Worm (Caenorhabditis elegans) whole organism, early embryonic: ENCODE results near the gene F08H9.2.

Experiments
- F13C5.2 ChIP-seq: sonication (generic microtip); optimal IDR thresholded peaks from 2 replicates; lab custom pipeline; 2017; ENCODE audit warnings: mild to moderate bottlenecking, missing genetic modification characterization, inconsistent platforms, missing compliant biosample characterization
- aly-1 ChIP-seq: sonication (generic microtip); optimal IDR thresholded peaks from 2 replicates; lab custom pipeline; 2016; ENCODE audit warnings: missing genetic modification characterization, missing compliant biosample characterization
- ama-1 ChIP-seq: fragments of 150-350 bp; optimal IDR thresholded peaks from 2 replicates; lab custom pipeline; 2014
- ceh-36 ChIP-seq: sonication (generic microtip); optimal IDR thresholded peaks from 2 replicates; lab custom pipeline; 2016; ENCODE audit warnings: missing genetic modification characterization, inconsistent platforms, missing compliant biosample characterization
- ets-7 ChIP-seq: sonication (generic microtip); optimal IDR thresholded peaks from 2 replicates; lab custom pipeline; 2016; ENCODE audit warnings: missing genotype, missing genetic modification characterization, missing compliant biosample characterization
- flt-1 ChIP-seq: fragments of 200-800 bp; sonication (Bioruptor generic); IDR thresholded peaks from 2 replicates; pipeline ENCODE4 v1.3.6; 2022; ENCODE audit warnings: missing genetic modification characterization, missing compliant biosample characterization
- hmg-4 ChIP-seq: fragments of 200-800 bp; sonication (Bioruptor generic); optimal IDR thresholded peaks from 2 replicates; lab custom pipeline; 2018; ENCODE audit warnings: mild to moderate bottlenecking, missing genetic modification characterization, missing compliant biosample characterization
- pes-1 ChIP-seq: fragments of 200-800 bp; sonication (Bioruptor generic); IDR thresholded peaks from 2 replicates; pipeline ENCODE4 v1.3.6; 2022; ENCODE audit warnings: missing genetic modification reagents, missing genetic modification characterization, missing compliant biosample characterization
- scrt-1 ChIP-seq: fragments of 200-800 bp; sonication (Bioruptor generic); IDR thresholded peaks from 2 replicates; pipeline ENCODE4 v1.3.6; 2022; ENCODE audit warnings: missing genetic modification characterization, missing compliant biosample characterization
- sea-1 ChIP-seq: fragments of 200-800 bp; sonication (Bioruptor generic); conservative IDR thresholded peaks from 2 replicates; pipeline ENCODE4 v1.3.6; 2022; ENCODE audit warnings: missing genetic modification characterization, missing compliant biosample characterization
- tbx-11 ChIP-seq: fragments of 200-800 bp; sonication (Bioruptor generic); IDR thresholded peaks from 2 replicates; pipeline ENCODE4 v1.3.6; 2022; ENCODE audit warnings: missing genetic modification characterization, missing compliant biosample characterization
- tbx-37 ChIP-seq: fragments of 200-800 bp; sonication (Bioruptor generic); conservative IDR thresholded peaks from 2 replicates; pipeline ENCODE4 v1.3.6; 2022; ENCODE audit warnings: missing genetic modification reagents, missing genetic modification characterization, missing compliant biosample characterization
- tra-4 ChIP-seq: sonication (generic microtip); optimal IDR thresholded peaks from 2 replicates; lab custom pipeline; 2017; ENCODE audit warnings: missing genetic modification characterization, missing compliant biosample characterization

DNA sequence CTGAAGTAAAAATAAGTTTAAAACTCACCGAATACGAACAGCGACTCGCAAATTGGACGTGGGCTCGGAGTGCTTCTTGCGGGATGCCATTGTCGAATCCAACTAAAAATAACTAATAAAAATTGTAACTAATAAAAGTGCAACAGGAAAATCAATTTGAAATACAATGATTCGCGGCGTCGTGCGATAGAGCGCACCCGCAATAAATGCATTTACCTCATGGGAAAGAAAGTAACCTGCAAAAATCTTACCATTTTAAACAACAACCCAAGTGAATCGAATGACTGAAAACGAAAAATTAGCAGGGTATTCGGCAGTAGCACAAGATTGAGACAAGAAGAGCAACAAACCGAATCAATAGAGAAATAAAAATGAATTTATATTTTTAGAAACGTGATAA, 3.8 kb upstream of the F08H9.2 start, which contains the start of gene bmk-1:
- no peak for TF ChIP-seq F13C5.2 (tag; lab: Kevin White, UChicago)
- no peak for TF ChIP-seq flt-1
- no peak for TF ChIP-seq pes-1 (GFP tag; lab: Robert Waterston, UW)
- TF ChIP-seq ama-1 (lab: Kevin White, UChicago): no peak
- no peak for TF ChIP-seq scrt-1
- TF ChIP-seq hmg-4 (GFP tag; lab: Kevin White, UChicago): no peak
- TF ChIP-seq ceh-36 (tag; lab: Kevin White, UChicago): no peak
- TF ChIP-seq aly-1 (tag; lab: Kevin White, UChicago): no peak
- TF ChIP-seq tra-4: no peak
- no peak for TF ChIP-seq sea-1 (GFP tag; lab: Robert Waterston, UW)
- TF ChIP-seq tbx-37: no peak
- no peak for TF ChIP-seq tbx-11 (GFP tag; lab: Robert Waterston, UW)
- no peak for TF ChIP-seq ets-7
